Fruit fly (Drosophila melanogaster) whole organism, embryonic: Measurements from ENCODE around the gene BBIP1.

Source experiments
- CG1024 ChIP-seq: fragments of 200-800 bp; sonication (Bioruptor generic); IDR thresholded peaks from 2 replicates; pipeline ENCODE4 v1.3.6; 2022; ENCODE audit warnings: missing biosample characterization, missing genetic modification characterization
- CG10979 ChIP-seq: fragments of 200-800 bp; sonication (Bioruptor generic); optimal IDR thresholded peaks from 2 replicates; lab custom pipeline; 2018; ENCODE audit warnings: missing biosample characterization, mild to moderate bottlenecking, missing genetic modification characterization, moderate library complexity
- CG11456 ChIP-seq: fragments of 200-800 bp; sonication (Bioruptor generic); IDR thresholded peaks from 3 replicates; pipeline ENCODE4 v1.3.6; 2022; ENCODE audit warnings: missing biosample characterization, missing genetic modification characterization
- CG11504 ChIP-seq: fragments of 200-800 bp; sonication (Bioruptor generic); optimal IDR thresholded peaks from 3 replicates; lab custom pipeline; 2019; ENCODE audit warnings: missing biosample characterization, mild to moderate bottlenecking, missing genetic modification characterization, moderate library complexity
- CG12071 ChIP-seq: fragments of 200-800 bp; sonication (Bioruptor generic); optimal IDR thresholded peaks from 3 replicates; lab custom pipeline; 2018; ENCODE audit warnings: missing biosample characterization, mild to moderate bottlenecking, missing genetic modification characterization
- CG12219 ChIP-seq: fragments of 200-800 bp; sonication (Bioruptor generic); optimal IDR thresholded peaks from 3 replicates; lab custom pipeline; 2018; ENCODE audit warnings: missing biosample characterization, mild to moderate bottlenecking, missing genetic modification characterization
- CG12299 ChIP-seq: fragments of 200-800 bp; sonication (Bioruptor generic); optimal IDR thresholded peaks from 2 replicates; lab custom pipeline; 2018; ENCODE audit warnings: missing biosample characterization, mild to moderate bottlenecking, missing genetic modification characterization
- CG2120 ChIP-seq: fragments of 200-800 bp; sonication (Bioruptor generic); optimal IDR thresholded peaks from 3 replicates; lab custom pipeline; 2016; ENCODE audit warnings: missing biosample characterization, missing genetic modification characterization
- CG31365 ChIP-seq: fragments of 200-800 bp; sonication (Bioruptor generic); optimal IDR thresholded peaks from 2 replicates; lab custom pipeline; 2018; ENCODE audit warnings: missing biosample characterization, mild to moderate bottlenecking, missing genetic modification characterization
- CG3407 ChIP-seq: fragments of 200-800 bp; sonication (Bioruptor generic); optimal IDR thresholded peaks from 2 replicates; lab custom pipeline; 2018; ENCODE audit warnings: missing biosample characterization, mild to moderate bottlenecking, missing genetic modification characterization
- CG4424 ChIP-seq: fragments of 200-800 bp; sonication (Bioruptor generic); optimal IDR thresholded peaks from 3 replicates; lab custom pipeline; 2016; ENCODE audit warnings: missing biosample characterization, missing genetic modification characterization
- CG5953 ChIP-seq: fragments of 200-800 bp; sonication (Bioruptor generic); IDR thresholded peaks from 2 replicates; pipeline ENCODE4 v1.3.6; 2022; ENCODE audit warnings: missing biosample characterization, missing genetic modification characterization
- CG6175 ChIP-seq: fragments of 200-800 bp; sonication (Bioruptor generic); IDR thresholded peaks from 3 replicates; pipeline ENCODE4 v1.3.6; 2022; ENCODE audit warnings: missing biosample characterization, missing genetic modification characterization
- CG6765 ChIP-seq: fragments of 200-800 bp; sonication (Bioruptor generic); optimal IDR thresholded peaks from 3 replicates; lab custom pipeline; 2017; ENCODE audit warnings: missing biosample characterization, mild to moderate bottlenecking, missing genetic modification characterization
- CG7271 ChIP-seq: fragments of 200-800 bp; sonication (Bioruptor generic); optimal IDR thresholded peaks from 2 replicates; lab custom pipeline; 2018; ENCODE audit warnings: missing biosample characterization, mild to moderate bottlenecking, missing genetic modification characterization, moderate library complexity
- CG7357 ChIP-seq: fragments of 200-800 bp; sonication (Bioruptor generic); IDR thresholded peaks from 3 replicates; pipeline ENCODE4 v1.3.6; 2022; ENCODE audit warnings: missing biosample characterization, missing genetic modification characterization
- CG8765 ChIP-seq: fragments of 200-800 bp; sonication (Bioruptor generic); IDR thresholded peaks from 2 replicates; pipeline ENCODE4 v1.3.6; 2022; ENCODE audit warnings: missing biosample characterization, missing genetic modification characterization
- CG9437 ChIP-seq: fragments of 200-800 bp; sonication (Bioruptor generic); optimal IDR thresholded peaks from 2 replicates; lab custom pipeline; 2018; ENCODE audit warnings: missing biosample characterization, mild to moderate bottlenecking, missing genetic modification characterization
- CG9817 ChIP-seq: fragments of 200-800 bp; sonication (Bioruptor generic); optimal IDR thresholded peaks from 2 replicates; lab custom pipeline; 2018; ENCODE audit warnings: missing biosample characterization, mild to moderate bottlenecking, missing genetic modification characterization, moderate library complexity
- Camta ChIP-seq: fragments of 200-800 bp; sonication (Bioruptor generic); optimal IDR thresholded peaks from 2 replicates; lab custom pipeline; 2016; ENCODE audit warnings: missing biosample characterization, missing genetic modification characterization
- CoRest ChIP-seq: fragments of 200-800 bp; sonication (Bioruptor generic); optimal IDR thresholded peaks from 3 replicates; lab custom pipeline; 2018; ENCODE audit warnings: missing biosample characterization, mild to moderate bottlenecking, missing genetic modification characterization, moderate library complexity
- E2f2 ChIP-seq: fragments of 200-800 bp; sonication (Bioruptor generic); IDR thresholded peaks from 2 replicates; pipeline ENCODE4 v1.3.6; 2022; ENCODE audit warnings: missing biosample characterization, missing genetic modification characterization
- ERR ChIP-seq: fragments of 200-800 bp; sonication (Bioruptor generic); optimal IDR thresholded peaks from 2 replicates; lab custom pipeline; 2016; ENCODE audit warnings: missing biosample characterization, missing genetic modification characterization
- Eip74EF ChIP-seq, 2 experiments: fragments of 200-800 bp in 1 of 2; fragments of >200 bp in 1 of 2; sonication (Bioruptor generic) in 1 of 2; optimal IDR thresholded peaks; 2 replicates each; lab custom pipeline; 2017 to 2019; ENCODE audit warnings: missing biosample characterization in 2 of 2, missing genetic modification characterization in 2 of 2, mild to moderate bottlenecking in 1 of 2, moderate library complexity in 1 of 2
- Elba2 ChIP-seq: fragments of 200-800 bp; sonication (Bioruptor generic); optimal IDR thresholded peaks from 3 replicates; lab custom pipeline; 2016; ENCODE audit warnings: missing biosample characterization, missing genetic modification characterization
- HLH54F ChIP-seq: fragments of 200-800 bp; sonication (Bioruptor generic); optimal IDR thresholded peaks from 3 replicates; lab custom pipeline; 2016; ENCODE audit warnings: missing biosample characterization, missing genetic modification characterization
- Max ChIP-seq: fragments of 200-800 bp; sonication (Bioruptor generic); optimal IDR thresholded peaks from 2 replicates; lab custom pipeline; 2016; ENCODE audit warnings: missing biosample characterization, mild to moderate bottlenecking, missing genetic modification characterization
- PHDP ChIP-seq: fragments of 200-800 bp; sonication (Bioruptor generic); optimal IDR thresholded peaks from 3 replicates; lab custom pipeline; 2018; ENCODE audit warnings: missing biosample characterization, mild to moderate bottlenecking, missing genetic modification characterization, moderate library complexity
- Six4 ChIP-seq: fragments of 200-800 bp; sonication (Bioruptor generic); optimal IDR thresholded peaks from 2 replicates; lab custom pipeline; 2016; ENCODE audit warnings: missing biosample characterization, missing genetic modification characterization
- Xrp1 ChIP-seq: fragments of 200-800 bp; sonication (Bioruptor generic); IDR thresholded peaks from 2 replicates; pipeline ENCODE4 v1.3.6; 2022; ENCODE audit warnings: missing biosample characterization, missing genetic modification characterization
- ara ChIP-seq: fragments of 200-800 bp; sonication (Bioruptor generic); IDR thresholded peaks from 2 replicates; pipeline ENCODE4 v1.3.6; 2022; ENCODE audit warnings: missing biosample characterization, missing genetic modification characterization
- bcd ChIP-seq: fragments of 200-800 bp; sonication (Bioruptor generic); optimal IDR thresholded peaks from 2 replicates; lab custom pipeline; 2017; ENCODE audit warnings: missing biosample characterization, mild to moderate bottlenecking, missing genetic modification characterization
- chif ChIP-seq, 2 experiments: fragments of 200-800 bp; sonication (Bioruptor generic); optimal IDR thresholded peaks; 3 replicates each; lab custom pipeline; 2016; ENCODE audit warnings: missing biosample characterization in 2 of 2, missing genetic modification characterization in 2 of 2
- chm ChIP-seq: fragments of 200-800 bp; sonication (Bioruptor generic); IDR thresholded peaks from 2 replicates; pipeline ENCODE4 v1.3.6; 2022; ENCODE audit warnings: missing biosample characterization, missing genetic modification characterization
- crol ChIP-seq: fragments of 200-800 bp; sonication (Bioruptor generic); IDR thresholded peaks from 2 replicates; pipeline ENCODE4 v1.3.6; 2022; ENCODE audit warnings: missing biosample characterization, missing genetic modification characterization
- cwo ChIP-seq: fragments of 200-800 bp; sonication (Bioruptor generic); optimal IDR thresholded peaks from 3 replicates; lab custom pipeline; 2017; ENCODE audit warnings: missing biosample characterization, missing genetic modification characterization, mild to moderate bottlenecking, moderate library complexity, missing genetic modification reagents
- dan ChIP-seq: fragments of 200-800 bp; sonication (Bioruptor generic); IDR thresholded peaks from 2 replicates; pipeline ENCODE4 v1.3.6; 2022; ENCODE audit warnings: missing biosample characterization, missing genetic modification characterization
- dm ChIP-seq: fragments of 200-800 bp; sonication (Bioruptor generic); optimal IDR thresholded peaks from 3 replicates; lab custom pipeline; 2016; ENCODE audit warnings: missing biosample characterization, missing genetic modification characterization
- dysf ChIP-seq: fragments of 200-800 bp; sonication (Bioruptor generic); IDR thresholded peaks from 3 replicates; pipeline ENCODE4 v1.3.6; 2022; ENCODE audit warnings: missing biosample characterization, missing genetic modification characterization
- eve ChIP-seq, 2 experiments: fragments of >200 bp; optimal IDR thresholded peaks; 2 replicates each; lab custom pipeline; 2017; ENCODE audit warnings: missing biosample characterization in 2 of 2, missing genetic modification characterization in 2 of 2
- eyg ChIP-seq: fragments of 200-800 bp; sonication (Bioruptor generic); optimal IDR thresholded peaks from 3 replicates; lab custom pipeline; 2016; ENCODE audit warnings: missing biosample characterization, missing genetic modification characterization
- hb ChIP-seq: fragments of 200-800 bp; sonication (Bioruptor generic); IDR thresholded peaks from 3 replicates; pipeline ENCODE4 v1.3.6; 2022; ENCODE audit warnings: missing biosample characterization, missing genetic modification characterization; ENCODE audit not compliant: partially characterized antibody
- oc ChIP-seq: fragments of 200-800 bp; sonication (Bioruptor generic); optimal IDR thresholded peaks from 2 replicates; lab custom pipeline; 2018; ENCODE audit warnings: missing biosample characterization, mild to moderate bottlenecking, missing genetic modification characterization, moderate library complexity
- pan ChIP-seq, 4 experiments: fragments of >200 bp in 3 of 4; fragments of 200-800 bp in 1 of 4; sonication (Bioruptor generic) in 1 of 4; optimal IDR thresholded peaks in 3 of 4; IDR thresholded peaks in 1 of 4; 2 replicates each; pipeline versions ENCODE4 v1.3.6 to Lab custom; 2017 to 2022; ENCODE audit warnings: missing biosample characterization in 2 of 4, missing genetic modification characterization in 2 of 4, mixed read lengths in 1 of 4
- sens ChIP-seq: fragments of 200-800 bp; sonication (Bioruptor generic); peaks from one replicate; lab custom pipeline; 2016; ENCODE audit warnings: missing biosample characterization, missing genetic modification characterization
- sens-2 ChIP-seq: fragments of 200-800 bp; sonication (Bioruptor generic); IDR thresholded peaks from 2 replicates; pipeline ENCODE4 v1.3.6; 2022; ENCODE audit warnings: missing biosample characterization, missing genetic modification characterization
- tgo ChIP-seq: fragments of 200-800 bp; sonication (Bioruptor generic); IDR thresholded peaks from 3 replicates; pipeline ENCODE4 v1.3.6; 2022; ENCODE audit warnings: missing biosample characterization, missing genetic modification characterization
- trem ChIP-seq: fragments of 200-800 bp; optimal IDR thresholded peaks from 3 replicates; lab custom pipeline; 2019; ENCODE audit warnings: missing biosample characterization, mild to moderate bottlenecking, missing genetic modification characterization, moderate library complexity
- wek ChIP-seq: fragments of 200-800 bp; sonication (Bioruptor generic); optimal IDR thresholded peaks from 3 replicates; lab custom pipeline; 2018; ENCODE audit warnings: missing biosample characterization, mild to moderate bottlenecking, missing genetic modification characterization, moderate library complexity
- yki ChIP-seq: fragments of >200 bp; optimal IDR thresholded peaks from 3 replicates; lab custom pipeline; 2018
- zfh1 ChIP-seq: fragments of 200-800 bp; sonication (Bioruptor generic); IDR thresholded peaks from 3 replicates; pipeline ENCODE4 v1.3.6; 2022; ENCODE audit warnings: missing biosample characterization, missing genetic modification characterization

The BBIP1 gene

dm6 chr3R:9428988-9429387, 24.8 kb downstream of the BBIP1 start (continued):
- TF ChIP-seq Xrp1 (GFP tag; lab: Robert Waterston, UW) = peak; percentile 74
- peak; percentile 70 for TF ChIP-seq CG11504 (tag; lab: Kevin White, UChicago)
- TF ChIP-seq CoRest (tag; lab: Kevin White, UChicago) = peak; percentile 74
- TF ChIP-seq yki (lab: Kevin White, UChicago) = no peak
- peak; percentile 67; the same call in 1 of the 2 replicates for TF ChIP-seq CG5953 (GFP tag; lab: Robert Waterston, UW)
- TF ChIP-seq crol (GFP tag; lab: Robert Waterston, UW) = no peak
- peak; percentile 2; the same call in 1 of the 2 replicates for TF ChIP-seq CG1024 (GFP tag; lab: Robert Waterston, UW)
- TF ChIP-seq CG11456 (GFP tag; lab: Robert Waterston, UW) = peak; percentile 79
- peak; percentile 70 for TF ChIP-seq CG12219 (GFP tag; lab: Kevin White, UChicago)
- TF ChIP-seq CG10979 (tag; lab: Kevin White, UChicago) = peak; percentile 42
- TF ChIP-seq zfh1 (GFP tag; lab: Robert Waterston, UW) = peak; percentile 45; the same call in 1 of the 3 replicates
- TF ChIP-seq bcd = peak; percentile 52
- TF ChIP-seq Elba2 (GFP tag; lab: Kevin White, UChicago) = no peak
- no peak for TF ChIP-seq trem (tag; lab: Kevin White, UChicago)
- TF ChIP-seq Six4 = peak; percentile 34
- TF ChIP-seq wek (GFP tag; lab: Kevin White, UChicago) = no peak
- TF ChIP-seq CG6765 (GFP tag; lab: Kevin White, UChicago) = no peak
- TF ChIP-seq ara (GFP tag; lab: Robert Waterston, UW) = peak; percentile 43
- TF ChIP-seq CG4424 = peak; percentile 7
- peak; percentile 5 for TF ChIP-seq CG12299 (tag; lab: Kevin White, UChicago)
- peak; percentile 56 for TF ChIP-seq eyg (GFP tag; lab: Kevin White, UChicago)
- peak; percentile 73 for TF ChIP-seq PHDP (tag; lab: Kevin White, UChicago)
- TF ChIP-seq CG8765 (GFP tag; lab: Robert Waterston, UW) = peak; percentile 43; the same call in 1 of the 2 replicates
- TF ChIP-seq sens (GFP tag; lab: Kevin White, UChicago) = peak; percentile 90
- TF ChIP-seq E2f2 (GFP tag; lab: Robert Waterston, UW) = peak; percentile 35; the same call in 1 of the 2 replicates
- peak; percentile 21; the same call in 1 of the 3 replicates for TF ChIP-seq tgo (GFP tag; lab: Robert Waterston, UW)
- peak; percentile 51 for TF ChIP-seq dm (GFP tag; lab: Kevin White, UChicago)
- TF ChIP-seq Camta = peak; percentile 31
- no peak for TF ChIP-seq pan (optimal IDR thresholded peaks at IDR 0.05; lab: Kevin White, UChicago)
- peak in 1 of 2 experiments; percentile 53 for TF ChIP-seq pan (GFP tag; optimal IDR thresholded peaks at IDR 0.05 in 1 of 2, IDR thresholded peaks at IDR 0.05 in 1 of 2)
- peak in 1 of 2 experiments; percentile 33 for TF ChIP-seq Eip74EF (GFP tag; optimal IDR thresholded peaks at IDR 0.05; lab: Kevin White, UChicago)
- TF ChIP-seq HLH54F (GFP tag; lab: Kevin White, UChicago) = peak; percentile 64
- peak; percentile 2 to 54 for TF ChIP-seq chif (GFP tag; optimal IDR thresholded peaks at IDR 0.05; lab: Kevin White, UChicago)
- peak; percentile 75 for TF ChIP-seq dysf (GFP tag; lab: Robert Waterston, UW)
- TF ChIP-seq hb = no peak
- TF ChIP-seq CG6175 (GFP tag; lab: Robert Waterston, UW) = 0 out of 3 replicates have a peak, but pooled peaks have one; percentile 34
- TF ChIP-seq CG12071 (GFP tag; lab: Kevin White, UChicago) = peak; percentile 66
- peak; percentile 88 for TF ChIP-seq cwo (GFP tag; lab: Kevin White, UChicago)
- TF ChIP-seq CG31365 (tag; lab: Kevin White, UChicago) = peak; percentile 54
- no peak for TF ChIP-seq CG9437 (GFP tag; lab: Kevin White, UChicago)
- no peak for TF ChIP-seq CG7271
- TF ChIP-seq oc (tag; lab: Kevin White, UChicago) = peak; percentile 45
- TF ChIP-seq CG2120 (GFP tag; lab: Kevin White, UChicago) = peak; percentile 93
- peak; percentile 6 for TF ChIP-seq Max (GFP tag; lab: Kevin White, UChicago)
- peak in 1 of 2 experiments; percentile 84 for TF ChIP-seq eve (GFP tag; optimal IDR thresholded peaks at IDR 0.05; lab: Kevin White, UChicago)
- TF ChIP-seq ERR (GFP tag; lab: Kevin White, UChicago) = peak; percentile 72
- TF ChIP-seq chm = peak; percentile 75
- TF ChIP-seq dan (GFP tag; lab: Robert Waterston, UW) = no peak
- no peak for TF ChIP-seq CG7357 (GFP tag; lab: Robert Waterston, UW)
- TF ChIP-seq CG3407 (GFP tag; lab: Kevin White, UChicago) = no peak
- peak; percentile 48 for TF ChIP-seq CG9817 (tag; lab: Kevin White, UChicago)
- TF ChIP-seq sens-2 (GFP tag; lab: Robert Waterston, UW) = peak; percentile 9; the same call in 1 of the 2 replicates
